Worm (Caenorhabditis elegans): ENCODE measurements around the gene cyp-13A10.

cyp-13A10 gene

ce11 chrII:9651700-9652099 is 11.0 kb downstream of the cyp-13A10 start, which contains the start of gene ZK1307.4:
TSS of gene ZK1307.4 (minus strand) at chrII:9651800.
- TF ChIP-seq ceh-82 (tag; optimal IDR thresholded peaks at IDR 0.05), result no peak
- no peak for TF ChIP-seq mml-1 (tag; optimal IDR thresholded peaks at IDR 0.05)
- no peak for TF ChIP-seq nhr-43 (tag; optimal IDR thresholded peaks at IDR 0.05; ENCODE audit: poor library complexity, severe bottlenecking)
- TF ChIP-seq elt-2 (tag; optimal IDR thresholded peaks at IDR 0.05), result no peak
- TF ChIP-seq sea-2 (GFP tag; optimal IDR thresholded peaks at IDR 0.05), result no peak
- no peak for TF ChIP-seq nhr-11 (tag; optimal IDR thresholded peaks at IDR 0.05)
- no peak for TF ChIP-seq egl-5 (tag; optimal IDR thresholded peaks at IDR 0.05)
- no peak for TF ChIP-seq unc-39 (tag; optimal IDR thresholded peaks at IDR 0.05)
- no peak for TF ChIP-seq jun-1 (tag; optimal IDR thresholded peaks at IDR 0.05)
- no peak for TF ChIP-seq ztf-11 (tag; optimal IDR thresholded peaks at IDR 0.05)
- no peak for TF ChIP-seq ama-1 (optimal IDR thresholded peaks at IDR 0.05)
- TF ChIP-seq nhr-76 (tag; optimal IDR thresholded peaks at IDR 0.05), result no peak
- no peak for TF ChIP-seq ztf-4 (tag; optimal IDR thresholded peaks at IDR 0.05)

ce11 chrII:9649191-9649590 is 13.5 kb downstream of the cyp-13A10 start, which contains the start of gene ZK1307.9:
TSS of gene ZK1307.9 (plus strand) at chrII:9649491.
- no peak for TF ChIP-seq nhr-43 (tag; optimal IDR thresholded peaks at IDR 0.05; ENCODE audit: poor library complexity, severe bottlenecking)
- TF ChIP-seq ceh-16 (tag; optimal IDR thresholded peaks at IDR 0.05), result no peak
- no peak for TF ChIP-seq zag-1 (tag; optimal IDR thresholded peaks at IDR 0.05)
- no peak for TF ChIP-seq nhr-67 (tag; optimal IDR thresholded peaks at IDR 0.05)
- no peak for TF ChIP-seq mml-1 (tag; optimal IDR thresholded peaks at IDR 0.05)
- no peak for TF ChIP-seq pha-4 (tag; optimal IDR thresholded peaks at IDR 0.05)
- TF ChIP-seq unc-62 (GFP tag; optimal IDR thresholded peaks at IDR 0.05), result no peak
- no peak for TF ChIP-seq hmg-11 (tag; optimal IDR thresholded peaks at IDR 0.05)
- no peak for TF ChIP-seq nhr-237 (tag; optimal IDR thresholded peaks at IDR 0.05)
- no peak for TF ChIP-seq egl-27 (tag; optimal IDR thresholded peaks at IDR 0.05)
- TF ChIP-seq nhr-11 (tag; optimal IDR thresholded peaks at IDR 0.05), result no peak
- no peak for TF ChIP-seq lin-15B (tag; optimal IDR thresholded peaks at IDR 0.05)
- TF ChIP-seq eor-1 (tag; optimal IDR thresholded peaks at IDR 0.05), result no peak
- TF ChIP-seq elt-1 (tag; optimal IDR thresholded peaks at IDR 0.05), result no peak
- no peak for TF ChIP-seq nhr-77 (tag; optimal IDR thresholded peaks at IDR 0.05)
- TF ChIP-seq ceh-9 (tag; optimal IDR thresholded peaks at IDR 0.05), result no peak
- no peak for TF ChIP-seq elt-3 (tag; optimal IDR thresholded peaks at IDR 0.05)
- no peak for TF ChIP-seq lin-39 (tag; optimal IDR thresholded peaks at IDR 0.05)
- TF ChIP-seq unc-39 (tag; optimal IDR thresholded peaks at IDR 0.05), result no peak
- TF ChIP-seq egl-5 (tag; optimal IDR thresholded peaks at IDR 0.05), result no peak

DNA sequence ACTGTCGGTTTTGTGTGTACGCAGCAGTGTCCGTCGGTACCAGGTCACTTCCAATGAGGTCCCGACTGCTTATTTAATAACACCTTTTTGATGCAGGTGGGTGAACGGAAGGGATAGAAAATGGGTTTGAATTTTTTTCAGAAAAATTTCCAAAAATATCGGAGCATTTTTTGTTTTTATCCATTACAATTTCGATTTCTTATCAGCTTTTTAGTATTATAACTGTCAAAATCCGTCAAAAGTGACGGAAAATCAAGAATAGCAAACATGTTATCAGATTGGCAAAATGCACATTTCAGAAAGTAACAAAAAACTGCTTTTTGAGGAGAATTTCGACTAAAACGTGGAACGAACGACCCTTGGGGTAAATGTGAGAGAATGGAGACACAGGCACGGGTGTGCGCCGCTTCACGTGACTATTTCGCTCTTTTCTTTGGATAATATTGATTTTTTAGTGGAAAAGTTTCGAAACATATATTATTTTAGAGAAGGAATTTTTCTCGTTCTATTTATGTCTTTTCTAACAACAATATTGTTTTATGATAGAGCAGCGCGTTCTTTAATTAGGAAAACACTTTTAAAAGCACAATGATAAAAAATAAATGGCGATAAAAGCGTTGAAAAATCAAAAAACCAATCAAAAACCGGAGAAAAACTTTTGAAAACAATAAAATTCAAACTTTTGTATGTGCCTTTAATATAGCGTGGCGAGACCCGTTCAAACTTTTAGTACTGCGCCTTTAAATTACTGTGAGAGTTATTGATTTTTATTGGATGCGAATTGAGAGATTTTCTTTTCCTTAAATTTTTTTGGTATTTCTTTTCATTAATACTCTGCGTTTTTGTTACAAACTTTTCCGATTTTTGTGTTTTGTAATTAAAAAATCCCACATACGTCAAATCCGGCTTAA is 15.5 kb downstream of the cyp-13A10 start, which contains the start of gene sqv-8:
Gene sqv-8, plus strand, starts transcription at position 51 of the 911 bp plus-strand sequence.
- no peak for TF ChIP-seq ceh-82 (tag; optimal IDR thresholded peaks at IDR 0.05)
- no peak for TF ChIP-seq ztf-11 (tag; optimal IDR thresholded peaks at IDR 0.05)
- TF ChIP-seq elt-1 (tag; optimal IDR thresholded peaks at IDR 0.05), result no peak
- no peak for TF ChIP-seq pha-4 (tag; optimal IDR thresholded peaks at IDR 0.05)
- TF ChIP-seq unc-62 (GFP tag; optimal IDR thresholded peaks at IDR 0.05), result no peak
- TF ChIP-seq lsy-12 (tag; optimal IDR thresholded peaks at IDR 0.05), result no peak
- TF ChIP-seq ceh-28 (tag; optimal IDR thresholded peaks at IDR 0.05), result peak; percentile 63
- no peak for TF ChIP-seq hmg-11 (tag; optimal IDR thresholded peaks at IDR 0.05)
- no peak for TF ChIP-seq zag-1 (tag; optimal IDR thresholded peaks at IDR 0.05)
- no peak for TF ChIP-seq lin-39 (tag; optimal IDR thresholded peaks at IDR 0.05)
- TF ChIP-seq nfya-1 (tag; optimal IDR thresholded peaks at IDR 0.05; ENCODE audit: insufficient read depth), result peak; percentile 33
- no peak for TF ChIP-seq nhr-67 (tag; optimal IDR thresholded peaks at IDR 0.05)
- TF ChIP-seq R02D3.7 (tag; optimal IDR thresholded peaks at IDR 0.05), result no peak
- TF ChIP-seq elt-2 (tag; optimal IDR thresholded peaks at IDR 0.05), result peak; percentile 73
- no peak for TF ChIP-seq ZK546.5 (tag; optimal IDR thresholded peaks at IDR 0.05)
- no peak for TF ChIP-seq fos-1 (tag; optimal IDR thresholded peaks at IDR 0.05)
- no peak for TF ChIP-seq jun-1 (tag; optimal IDR thresholded peaks at IDR 0.05)
- TF ChIP-seq ceh-16 (tag; optimal IDR thresholded peaks at IDR 0.05), result no peak
- no peak for TF ChIP-seq lin-15B (tag; optimal IDR thresholded peaks at IDR 0.05)
- no peak for TF ChIP-seq aly-2 (tag; optimal IDR thresholded peaks at IDR 0.05)

All from whole organism, L3 larva.